Worm (Caenorhabditis elegans) whole organism, mixed stage, embryonic: ENCODE results near the gene coq-8.

Experiments used
- ces-1 ChIP-seq: fragments of 150-350 bp; optimal IDR thresholded peaks from 2 replicates; lab custom pipeline; 2014; ENCODE audit warnings: missing biosample characterization, missing genetic modification reagents, missing genetic modification characterization
- nhr-12 ChIP-seq: fragments of 150-350 bp; optimal IDR thresholded peaks from 2 replicates; lab custom pipeline; 2014; ENCODE audit warnings: missing biosample characterization, missing genetic modification characterization
- nhr-28 ChIP-seq: fragments of 150-350 bp; optimal IDR thresholded peaks from 2 replicates; lab custom pipeline; 2014; ENCODE audit warnings: missing biosample characterization, missing genetic modification characterization
- pha-4 ChIP-seq: fragments of 150-350 bp; optimal IDR thresholded peaks from 2 replicates; lab custom pipeline; 2018; ENCODE audit warnings: missing biosample characterization, missing genetic modification reagents, missing genetic modification characterization
- snpc-4 ChIP-seq: fragments of 150-350 bp; optimal IDR thresholded peaks from 2 replicates; lab custom pipeline; 2014; ENCODE audit warnings: missing biosample characterization, missing genetic modification characterization

DNA sequence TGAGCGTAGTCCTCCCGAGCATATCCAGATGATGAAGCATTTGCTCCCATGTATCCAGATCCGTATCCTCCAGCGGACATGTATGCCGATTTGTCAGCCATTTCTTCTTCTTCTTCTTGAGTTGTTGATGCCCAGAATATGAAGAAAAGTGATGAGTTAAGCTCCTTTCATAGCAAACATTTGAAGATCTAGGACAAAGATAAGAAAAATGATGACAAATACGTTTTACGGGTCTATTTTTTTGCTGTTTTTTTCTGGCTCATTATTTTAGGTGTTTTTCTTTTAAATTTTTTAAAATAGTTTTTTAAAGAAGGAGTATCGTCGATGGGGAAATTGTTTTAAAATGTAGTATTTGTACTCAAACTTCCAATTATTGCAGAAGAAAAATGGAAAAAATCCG, 33.0 kb upstream of the coq-8 start, which contains the start of gene nspd-9:
- TF ChIP-seq snpc-4 (tag; lab: Kevin White, UChicago) (no peak), nhr-28 (tag; lab: Kevin White, UChicago) (no peak), ces-1 (GFP tag; lab: Kevin White, UChicago) (no peak), pha-4 (tag; lab: Kevin White, UChicago) (no peak), nhr-12 (tag; lab: Kevin White, UChicago) (no peak)
